Worm (Caenorhabditis elegans): ENCODE data around the gene Y116F11A.3.

DNA sequence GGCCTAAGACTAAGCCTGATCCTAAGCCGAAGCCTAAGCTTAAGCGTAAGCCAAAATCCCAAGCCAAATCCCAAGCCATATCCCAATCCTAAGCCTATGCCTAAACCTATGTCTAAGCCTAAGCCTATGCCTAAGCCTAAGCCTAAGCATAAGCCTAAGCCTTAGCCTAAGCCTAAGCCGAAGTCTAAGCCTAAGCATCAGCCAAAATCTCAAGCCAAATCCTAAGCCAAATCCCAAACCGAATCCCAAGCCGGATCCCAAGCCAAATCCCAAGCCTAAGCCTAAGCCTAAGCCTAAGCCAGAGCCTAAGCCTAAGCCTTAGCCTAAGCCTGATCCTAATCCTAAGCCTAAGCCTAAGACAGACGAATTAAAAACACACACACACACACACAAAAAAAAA, 18.3 kb downstream of the Y116F11A.3 start:
- TF ChIP-seq B0310.2 (tag; optimal IDR thresholded peaks at IDR 0.05) = no peak
- TF ChIP-seq ama-1 (optimal IDR thresholded peaks at IDR 0.05) = no peak
- TF ChIP-seq flt-1 (GFP tag; IDR thresholded peaks at IDR 0.05) = no peak
- no peak for TF ChIP-seq hmg-4 (GFP tag; optimal IDR thresholded peaks at IDR 0.05)
- no peak for TF ChIP-seq aly-1 (tag; optimal IDR thresholded peaks at IDR 0.05)
- TF ChIP-seq F13C5.2 (tag; optimal IDR thresholded peaks at IDR 0.05) = no peak

Data from whole organism, early embryonic.